Worm (Caenorhabditis elegans) whole organism, late embryonic: ENCODE results near the gene C25F9.2.

Experiments used
- C08G9.2 ChIP-seq: sonication (generic microtip); optimal IDR thresholded peaks from 2 replicates; lab custom pipeline; 2016; ENCODE audit warnings: mild to moderate bottlenecking, missing genetic modification characterization, moderate library complexity, missing compliant biosample characterization
- C38D4.7 ChIP-seq: fragments of 200-800 bp; sonication (Bioruptor generic); optimal IDR thresholded peaks from 2 replicates; lab custom pipeline; 2018; ENCODE audit warnings: mild to moderate bottlenecking, missing genetic modification characterization, moderate library complexity, missing compliant biosample characterization
- F13H6.1 ChIP-seq: sonication (generic microtip); optimal IDR thresholded peaks from 2 replicates; lab custom pipeline; 2016; ENCODE audit warnings: missing genetic modification characterization, missing compliant biosample characterization
- K09A11.1 ChIP-seq: sonication (generic microtip); optimal IDR thresholded peaks from 2 replicates; lab custom pipeline; 2017; ENCODE audit warnings: antibody characterized with exemption, mild to moderate bottlenecking, missing genetic modification characterization, missing compliant biosample characterization; ENCODE audit not compliant: insufficient read depth
- Y22D7AL.16 ChIP-seq: sonication (generic microtip); optimal IDR thresholded peaks from 2 replicates; lab custom pipeline; 2016; ENCODE audit warnings: missing genetic modification characterization, missing compliant biosample characterization
- ceh-14 ChIP-seq: sonication (generic microtip); optimal IDR thresholded peaks from 2 replicates; lab custom pipeline; 2016; ENCODE audit warnings: missing genotype, missing genetic modification characterization, missing compliant biosample characterization
- ceh-18 ChIP-seq: sonication (generic microtip); optimal IDR thresholded peaks from 2 replicates; lab custom pipeline; 2016; ENCODE audit warnings: missing genetic modification characterization, missing compliant biosample characterization
- ceh-19 ChIP-seq: fragments of 200-800 bp; sonication (Bioruptor generic); optimal IDR thresholded peaks from 2 replicates; lab custom pipeline; 2018; ENCODE audit warnings: mild to moderate bottlenecking, missing genetic modification characterization, missing compliant biosample characterization
- ceh-22 ChIP-seq: sonication (generic microtip); optimal IDR thresholded peaks from 2 replicates; lab custom pipeline; 2017; ENCODE audit warnings: missing biosample characterization, missing genetic modification characterization
- ceh-30 ChIP-seq: fragments of 150-350 bp; optimal IDR thresholded peaks from 2 replicates; lab custom pipeline; 2014; ENCODE audit warnings: missing biosample characterization, missing genetic modification characterization
- ceh-31 ChIP-seq: sonication (generic microtip); optimal IDR thresholded peaks from 2 replicates; lab custom pipeline; 2016; ENCODE audit warnings: missing genetic modification characterization, missing compliant biosample characterization
- ceh-34 ChIP-seq: sonication (generic microtip); optimal IDR thresholded peaks from 2 replicates; lab custom pipeline; 2016; ENCODE audit warnings: mild to moderate bottlenecking, missing genetic modification characterization, missing compliant biosample characterization
- ceh-48 ChIP-seq: sonication (generic microtip); optimal IDR thresholded peaks from 2 replicates; lab custom pipeline; 2016; ENCODE audit warnings: missing genetic modification characterization, inconsistent platforms, missing compliant biosample characterization
- dmd-4 ChIP-seq: sonication (generic microtip); optimal IDR thresholded peaks from 2 replicates; lab custom pipeline; 2016; ENCODE audit warnings: borderline replicate concordance, missing genetic modification characterization, missing compliant biosample characterization
- dve-1 ChIP-seq: sonication (generic microtip); optimal IDR thresholded peaks from 2 replicates; lab custom pipeline; 2017; ENCODE audit warnings: antibody characterized with exemption, mild to moderate bottlenecking, missing genetic modification characterization, missing compliant biosample characterization
- elt-4 ChIP-seq: sonication (generic microtip); optimal IDR thresholded peaks from 2 replicates; lab custom pipeline; 2016; ENCODE audit warnings: missing genetic modification characterization, missing compliant biosample characterization
- eyg-1 ChIP-seq: sonication (generic microtip); optimal IDR thresholded peaks from 2 replicates; lab custom pipeline; 2016; ENCODE audit warnings: missing genotype, missing genetic modification characterization, missing compliant biosample characterization
- fax-1 ChIP-seq: sonication (generic microtip); optimal IDR thresholded peaks from 2 replicates; lab custom pipeline; 2016; ENCODE audit warnings: missing genotype, missing genetic modification characterization, missing compliant biosample characterization
- fkh-10 ChIP-seq: fragments of 150-350 bp; optimal IDR thresholded peaks from 2 replicates; lab custom pipeline; 2014; ENCODE audit warnings: missing biosample characterization, missing genetic modification reagents, missing genetic modification characterization
- hlh-6 ChIP-seq: sonication (generic microtip); optimal IDR thresholded peaks from 2 replicates; lab custom pipeline; 2016; ENCODE audit warnings: missing genotype, missing genetic modification characterization, missing compliant biosample characterization
- lim-6 ChIP-seq: sonication (generic microtip); optimal IDR thresholded peaks from 2 replicates; lab custom pipeline; 2016; ENCODE audit warnings: missing genetic modification characterization, missing compliant biosample characterization
- lin-11 ChIP-seq: fragments of 200-800 bp; sonication (Bioruptor generic); optimal IDR thresholded peaks from 2 replicates; lab custom pipeline; 2018; ENCODE audit warnings: mild to moderate bottlenecking, missing genetic modification characterization, missing compliant biosample characterization
- nhr-232 ChIP-seq: sonication (generic microtip); optimal IDR thresholded peaks from 2 replicates; lab custom pipeline; 2016; ENCODE audit warnings: missing genetic modification characterization, missing compliant biosample characterization
- npax-4 ChIP-seq: sonication (generic microtip); optimal IDR thresholded peaks from 2 replicates; lab custom pipeline; 2016; ENCODE audit warnings: missing genetic modification characterization, missing compliant biosample characterization
- odd-2 ChIP-seq: sonication (generic microtip); optimal IDR thresholded peaks from 2 replicates; lab custom pipeline; 2017; ENCODE audit warnings: antibody characterized with exemption, mild to moderate bottlenecking, missing genetic modification characterization, missing compliant biosample characterization
- pag-3 ChIP-seq: sonication (generic microtip); optimal IDR thresholded peaks from 2 replicates; lab custom pipeline; 2016; ENCODE audit warnings: missing compliant biosample characterization, missing genetic modification characterization, borderline replicate concordance
- pat-9 ChIP-seq: fragments of 200-800 bp; sonication (Bioruptor generic); optimal IDR thresholded peaks from 2 replicates; lab custom pipeline; 2018; ENCODE audit warnings: mild to moderate bottlenecking, missing genetic modification characterization, moderate library complexity, missing compliant biosample characterization
- pqm-1 ChIP-seq: sonication (generic microtip); optimal IDR thresholded peaks from 2 replicates; lab custom pipeline; 2016; ENCODE audit warnings: missing genetic modification characterization, missing compliant biosample characterization
- pros-1 ChIP-seq: fragments of 150-350 bp; optimal IDR thresholded peaks from 2 replicates; lab custom pipeline; 2014; ENCODE audit warnings: missing biosample characterization, missing genetic modification reagents, missing genetic modification characterization
- ref-2 ChIP-seq: sonication (generic microtip); optimal IDR thresholded peaks from 2 replicates; lab custom pipeline; 2016; ENCODE audit warnings: missing genetic modification characterization, missing compliant biosample characterization
- rnt-1 ChIP-seq: sonication (generic microtip); optimal IDR thresholded peaks from 2 replicates; lab custom pipeline; 2016; ENCODE audit warnings: missing genetic modification characterization, missing compliant biosample characterization
- sdc-2 ChIP-seq: sonication (generic microtip); optimal IDR thresholded peaks from 2 replicates; lab custom pipeline; 2016; ENCODE audit warnings: missing genotype, missing genetic modification characterization, missing compliant biosample characterization
- sox-2 ChIP-seq: fragments of 200-800 bp; sonication (Bioruptor generic); IDR thresholded peaks from 2 replicates; pipeline ENCODE4 v1.3.6; 2022; ENCODE audit warnings: missing genetic modification reagents, missing genetic modification characterization, missing compliant biosample characterization
- sox-4 ChIP-seq: sonication (generic microtip); optimal IDR thresholded peaks from 2 replicates; lab custom pipeline; 2017; ENCODE audit warnings: mild to moderate bottlenecking, missing genetic modification characterization, inconsistent platforms, missing compliant biosample characterization
- syd-9 ChIP-seq: sonication (generic microtip); optimal IDR thresholded peaks from 2 replicates; lab custom pipeline; 2016; ENCODE audit warnings: mild to moderate bottlenecking, missing genetic modification characterization, moderate library complexity, missing compliant biosample characterization
- ttx-3 ChIP-seq: sonication (generic microtip); optimal IDR thresholded peaks from 2 replicates; lab custom pipeline; 2016; ENCODE audit warnings: missing genetic modification reagents, missing genetic modification characterization, missing compliant biosample characterization
- unc-3 ChIP-seq, 2 experiments: fragments of 200-800 bp in 1 of 2; sonication (Bioruptor generic) in 1 of 2; sonication (generic microtip) in 1 of 2; conservative IDR thresholded peaks in 1 of 2; optimal IDR thresholded peaks in 1 of 2; 2 replicates each; pipeline versions ENCODE4 v1.3.6 to Lab custom; 2016 to 2022; ENCODE audit warnings: missing compliant biosample characterization in 2 of 2, missing genetic modification characterization in 2 of 2, missing genetic modification reagents in 1 of 2
- unc-42 ChIP-seq: sonication (generic microtip); optimal IDR thresholded peaks from 2 replicates; lab custom pipeline; 2016; ENCODE audit warnings: missing genotype, missing genetic modification characterization, missing compliant biosample characterization
- unc-86 ChIP-seq: sonication (generic microtip); optimal IDR thresholded peaks from 2 replicates; lab custom pipeline; 2016; ENCODE audit warnings: missing genetic modification characterization, missing compliant biosample characterization
- zip-5 ChIP-seq: sonication (generic microtip); optimal IDR thresholded peaks from 2 replicates; lab custom pipeline; 2016; ENCODE audit warnings: missing genetic modification characterization, missing compliant biosample characterization
- ztf-16 ChIP-seq: sonication (generic microtip); optimal IDR thresholded peaks from 2 replicates; lab custom pipeline; 2017; ENCODE audit warnings: missing genetic modification characterization, missing compliant biosample characterization

C25F9.2 gene

ce11 chrV:19398882-19399281 is 22.4 kb upstream of the C25F9.2 start, which contains the start of gene C25F9.13:
Gene C25F9.13 (minus strand): TSS chrV:19398982.
- TF ChIP-seq sox-2 (no peak), elt-4 (no peak), odd-2 (tag; lab: Kevin White, UChicago) (no peak), ceh-18 (no peak), pqm-1 (tag; lab: Kevin White, UChicago) (no peak), unc-3 (GFP tag; conservative IDR thresholded peaks at IDR 0.05; lab: Robert Waterston, UW) (no peak), unc-3 (tag; optimal IDR thresholded peaks at IDR 0.05; lab: Kevin White, UChicago) (no peak), fax-1 (tag; lab: Kevin White, UChicago) (no peak), fkh-10 (GFP tag; lab: Kevin White, UChicago) (no peak), C38D4.7 (GFP tag; lab: Kevin White, UChicago) (no peak), syd-9 (tag; lab: Kevin White, UChicago) (no peak), sox-4 (tag; lab: Kevin White, UChicago) (no peak), zip-5 (tag; lab: Kevin White, UChicago) (no peak), ceh-34 (tag; lab: Kevin White, UChicago) (no peak), ceh-30 (no peak), pat-9 (tag; lab: Kevin White, UChicago) (no peak), eyg-1 (tag; lab: Kevin White, UChicago) (no peak)

ce11 chrV:19400619-19401018 is 20.7 kb upstream of the C25F9.2 start, which contains the start of gene srw-86:
Gene srw-86 (minus strand): TSS chrV:19400719.
- no peak for TF ChIP-seq K09A11.1 (tag; lab: Kevin White, UChicago)
- TF ChIP-seq ref-2 (tag; lab: Kevin White, UChicago): no peak
- TF ChIP-seq ceh-22 (tag; lab: Kevin White, UChicago): no peak
- TF ChIP-seq sdc-2: no peak
- TF ChIP-seq rnt-1 (tag; lab: Kevin White, UChicago): no peak
- no peak for TF ChIP-seq dve-1
- TF ChIP-seq lim-6 (tag; lab: Kevin White, UChicago): no peak
- TF ChIP-seq C38D4.7 (GFP tag; lab: Kevin White, UChicago): no peak

ce11 chrV:19401429-19401828 is 19.8 kb upstream of the C25F9.2 start:
- no peak for TF ChIP-seq unc-86 (tag; lab: Kevin White, UChicago)

- TF ChIP-seq npax-4: no peak
- no peak for TF ChIP-seq F13H6.1
- TF ChIP-seq ceh-19 (GFP tag; lab: Kevin White, UChicago): no peak
- no peak for TF ChIP-seq lin-11
- TF ChIP-seq nhr-232 (tag; lab: Kevin White, UChicago): no peak
- TF ChIP-seq K09A11.1 (tag; lab: Kevin White, UChicago): no peak
- TF ChIP-seq ceh-31: no peak
- TF ChIP-seq pag-3 (tag; lab: Kevin White, UChicago): no peak
Observed at ce11 chrV:19402855-19403254, 18.4 kb upstream of the C25F9.2 start, which contains the start of gene C25F9.12. Gene C25F9.12 (minus strand): TSS chrV:19402955.

ce11 chrV:19403619-19404018 is 17.7 kb upstream of the C25F9.2 start:
- TF ChIP-seq odd-2 (tag; lab: Kevin White, UChicago) (no peak), ceh-34 (tag; lab: Kevin White, UChicago) (no peak), npax-4 (no peak), ceh-48 (no peak), lim-6 (tag; lab: Kevin White, UChicago) (no peak), ceh-14 (tag; lab: Kevin White, UChicago) (no peak), Y22D7AL.16 (tag; lab: Kevin White, UChicago) (no peak), dmd-4 (no peak), sox-2 (no peak), nhr-232 (tag; lab: Kevin White, UChicago) (no peak), ztf-16 (tag; lab: Kevin White, UChicago) (no peak), hlh-6 (tag; lab: Kevin White, UChicago) (no peak), ceh-18 (no peak), ttx-3 (tag; lab: Kevin White, UChicago) (no peak), pros-1 (tag; lab: Kevin White, UChicago) (no peak), unc-42 (tag; lab: Kevin White, UChicago) (no peak), C08G9.2 (tag; lab: Kevin White, UChicago) (no peak)
